Worm (Caenorhabditis elegans) whole organism, late embryonic: Measurements from ENCODE around the gene tps-2.

ENCODE experiments used
- lin-11 ChIP-seq: fragments of 200-800 bp; sonication (Bioruptor generic); optimal IDR thresholded peaks from 2 replicates; lab custom pipeline; 2018; ENCODE audit warnings: mild to moderate bottlenecking, missing genetic modification characterization, missing compliant biosample characterization
- pat-9 ChIP-seq: fragments of 200-800 bp; sonication (Bioruptor generic); optimal IDR thresholded peaks from 2 replicates; lab custom pipeline; 2018; ENCODE audit warnings: mild to moderate bottlenecking, missing genetic modification characterization, moderate library complexity, missing compliant biosample characterization

ce11 chrII:14593281-14593680 is 7.4 kb upstream of the tps-2 start, which contains the start of gene catp-4:
- TF ChIP-seq pat-9 (tag; lab: Kevin White, UChicago), result no peak
- TF ChIP-seq lin-11 (tag; lab: Kevin White, UChicago), result no peak
